Worm (Caenorhabditis elegans): ENCODE results near the gene Y53F4B.27.

DNA sequence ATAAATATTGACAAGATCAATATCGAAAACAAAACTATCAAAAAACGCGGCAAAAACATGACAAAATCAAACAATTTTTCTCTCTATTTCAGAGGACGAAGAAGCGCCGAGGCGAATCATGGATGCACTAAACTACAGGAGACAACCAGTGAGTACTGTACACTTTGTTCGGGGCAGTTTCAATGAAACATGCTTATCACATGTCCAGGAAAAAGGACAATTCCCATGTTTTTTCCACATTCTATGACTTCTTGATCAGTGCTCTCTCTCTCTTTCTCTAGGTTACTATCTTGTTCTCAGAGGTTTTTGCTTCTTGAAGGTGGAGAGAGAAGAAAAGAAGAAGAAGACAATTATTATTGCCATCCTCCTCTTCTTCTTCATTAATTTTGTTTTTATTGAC, 51.8 kb downstream of the Y53F4B.27 start:
- no peak for TF ChIP-seq pha-4 (tag; optimal IDR thresholded peaks at IDR 0.05)
- no peak for TF ChIP-seq lsy-2 (tag; optimal IDR thresholded peaks at IDR 0.05)
